Worm (Caenorhabditis elegans) whole organism, L2 larva: Measurements from ENCODE around the gene ets-9.

Experiments used
- skn-1 ChIP-seq: sonication (generic microtip); optimal IDR thresholded peaks from 2 replicates; lab custom pipeline; 2017; ENCODE audit warnings: missing biosample characterization, missing genetic modification characterization
- sma-3 ChIP-seq: sonication (generic microtip); optimal IDR thresholded peaks from 2 replicates; lab custom pipeline; 2016; ENCODE audit warnings: missing genetic modification reagents, missing genetic modification characterization, missing compliant biosample characterization
- ztf-4 ChIP-seq: fragments of 150-350 bp; optimal IDR thresholded peaks from 2 replicates; lab custom pipeline; 2014; ENCODE audit warnings: missing biosample characterization, missing genetic modification characterization

- TF ChIP-seq sma-3 (GFP tag; lab: Kevin White, UChicago) (no peak), ztf-4 (tag; lab: Kevin White, UChicago) (no peak), skn-1 (no peak)
Observed at ce11 chrX:4306861-4307260, 27.4 kb downstream of the ets-9 start, which contains the start of gene pqn-15.
